Worm (Caenorhabditis elegans) whole organism, midembryonic: ENCODE results near the gene srt-48.

Source experiments
- T22C8.4 ChIP-seq: fragments of 200-800 bp; sonication (Bioruptor generic); IDR thresholded peaks from 2 replicates; pipeline ENCODE4 v1.3.6; 2022; ENCODE audit warnings: missing genetic modification characterization, missing compliant biosample characterization
- cog-1 ChIP-seq: sonication (generic microtip); optimal IDR thresholded peaks from 2 replicates; lab custom pipeline; 2016; ENCODE audit warnings: missing genetic modification characterization, missing compliant biosample characterization
- flt-1 ChIP-seq: fragments of 200-800 bp; sonication (Bioruptor generic); IDR thresholded peaks from 2 replicates; pipeline ENCODE4 v1.3.6; 2022; ENCODE audit warnings: missing genetic modification characterization, missing compliant biosample characterization
- klf-2 ChIP-seq: fragments of 200-800 bp; sonication (Bioruptor generic); conservative IDR thresholded peaks from 2 replicates; pipeline ENCODE4 v1.3.6; 2022; ENCODE audit warnings: missing genetic modification reagents, missing genetic modification characterization, missing compliant biosample characterization
- med-1 ChIP-seq: sonication (generic microtip); optimal IDR thresholded peaks from 2 replicates; lab custom pipeline; 2017; ENCODE audit warnings: missing genetic modification characterization, mild to moderate bottlenecking, missing compliant biosample characterization, antibody characterized with exemption, missing genetic modification reagents; ENCODE audit not compliant: insufficient read depth
- ref-1 ChIP-seq: fragments of 200-800 bp; sonication (Bioruptor generic); conservative IDR thresholded peaks from 2 replicates; pipeline ENCODE4 v1.3.6; 2022; ENCODE audit warnings: missing genetic modification reagents, missing genetic modification characterization, missing compliant biosample characterization
- tab-1 ChIP-seq: fragments of 200-800 bp; sonication (Bioruptor generic); IDR thresholded peaks from 2 replicates; pipeline ENCODE4 v1.3.6; 2022; ENCODE audit warnings: missing genetic modification characterization, missing compliant biosample characterization
- ztf-23 ChIP-seq: fragments of 200-800 bp; sonication (Bioruptor generic); IDR thresholded peaks from 2 replicates; pipeline ENCODE4 v1.3.6; 2022; ENCODE audit warnings: missing genetic modification reagents, missing genetic modification characterization, missing compliant biosample characterization
- ztf-29 ChIP-seq: fragments of 200-800 bp; sonication (Bioruptor generic); IDR thresholded peaks from 2 replicates; pipeline ENCODE4 v1.3.6; 2022; ENCODE audit warnings: missing genetic modification reagents, missing genetic modification characterization, missing compliant biosample characterization

The srt-48 gene

DNA sequence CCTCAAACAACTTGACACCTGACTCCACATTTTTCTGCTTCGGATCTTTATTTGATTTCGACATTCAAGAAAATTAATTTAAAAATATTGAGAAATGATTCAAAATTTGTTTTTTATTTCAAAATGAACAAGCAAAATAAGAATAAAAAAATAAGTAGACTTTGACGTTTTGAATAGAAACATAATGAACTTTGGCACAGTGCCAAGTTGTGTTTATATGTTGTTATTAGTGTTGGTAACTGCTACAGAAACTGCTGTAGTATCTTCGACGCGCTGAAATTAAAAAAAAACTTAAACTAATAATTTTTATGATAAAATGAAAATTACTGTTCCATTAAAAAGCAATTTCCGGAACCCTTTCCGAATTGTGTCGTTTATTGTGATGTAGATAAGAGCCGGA lies 3.1 kb downstream of the srt-48 start, which contains the start of gene Y41E3.18:
Gene Y41E3.18, minus strand, starts transcription at position 101 of the 400 bp plus-strand sequence.
- TF ChIP-seq med-1 (no peak), tab-1 (no peak), cog-1 (no peak), ztf-29 (no peak), T22C8.4 (GFP tag; lab: Robert Waterston, UW) (no peak), ref-1 (no peak), flt-1 (GFP tag; lab: Robert Waterston, UW) (no peak), ztf-23 (no peak), klf-2 (no peak)

DNA sequence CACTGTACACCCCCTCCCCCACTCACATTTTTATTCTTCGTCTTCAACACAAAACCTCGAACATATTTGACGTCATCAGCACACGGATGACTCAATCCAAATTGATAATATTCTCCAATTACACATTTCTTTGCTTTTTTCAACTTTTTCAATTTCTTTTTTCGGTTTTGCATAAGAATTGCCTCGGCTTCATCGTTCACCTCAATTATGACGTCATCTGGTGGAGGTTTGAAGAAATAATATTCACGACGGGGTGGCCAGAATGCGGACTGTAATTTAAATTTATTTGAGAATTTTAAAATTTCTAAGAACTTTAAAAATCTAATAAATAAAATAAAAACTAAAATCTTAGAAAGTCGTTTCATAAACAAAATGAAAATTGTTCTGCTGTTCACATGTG lies 4.9 kb downstream of the srt-48 start:
- TF ChIP-seq med-1 (no peak), cog-1 (no peak), klf-2 (no peak), ztf-29 (no peak), ztf-23 (no peak)

DNA sequence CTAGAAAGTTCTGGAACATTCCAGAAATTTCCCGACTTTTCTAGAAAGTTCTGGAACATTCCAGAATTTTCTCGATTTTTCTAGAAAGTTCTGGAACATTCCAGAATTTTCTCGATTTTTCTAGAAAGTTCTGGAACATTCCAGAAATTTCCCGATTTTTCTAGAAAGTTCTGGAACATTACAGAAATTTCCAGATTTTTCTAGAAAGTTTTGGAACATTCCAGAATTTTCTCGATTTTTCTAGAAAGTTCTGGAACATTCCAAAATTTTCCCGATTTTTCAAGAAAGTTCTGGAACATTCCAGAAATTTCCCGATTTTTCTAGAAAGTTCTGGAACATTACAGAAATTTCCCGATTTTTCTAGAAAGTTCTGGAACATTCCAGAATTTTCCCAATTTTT lies 9.6 kb downstream of the srt-48 start:
- TF ChIP-seq flt-1 (GFP tag; lab: Robert Waterston, UW), result peak; percentile 93

DNA sequence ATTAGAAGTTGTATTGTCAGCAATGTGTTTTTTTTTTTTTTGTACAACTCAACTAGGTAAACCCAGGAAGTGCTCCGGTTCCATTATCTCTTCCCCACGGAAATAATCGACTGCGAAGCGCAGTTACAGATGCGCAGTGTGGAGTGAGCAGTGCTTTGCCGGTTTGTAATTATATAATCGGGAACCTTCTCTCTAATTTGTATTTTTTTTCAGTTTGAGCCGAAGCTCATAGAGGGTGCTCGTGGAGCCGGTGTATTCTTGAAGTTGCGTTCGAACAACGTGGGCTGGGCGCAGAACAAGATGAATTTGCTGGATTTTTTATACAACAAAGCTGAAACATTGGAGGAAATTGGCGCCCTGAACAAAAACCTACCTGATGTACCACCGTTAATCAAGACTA lies 10.7 kb downstream of the srt-48 start, which contains the start of gene Y41E3.13:
Gene Y41E3.13, plus strand, starts transcription at position 301 of the 400 bp plus-strand sequence.
- TF ChIP-seq med-1 (no peak), cog-1 (no peak), T22C8.4 (GFP tag; lab: Robert Waterston, UW) (no peak), tab-1 (no peak)

DNA sequence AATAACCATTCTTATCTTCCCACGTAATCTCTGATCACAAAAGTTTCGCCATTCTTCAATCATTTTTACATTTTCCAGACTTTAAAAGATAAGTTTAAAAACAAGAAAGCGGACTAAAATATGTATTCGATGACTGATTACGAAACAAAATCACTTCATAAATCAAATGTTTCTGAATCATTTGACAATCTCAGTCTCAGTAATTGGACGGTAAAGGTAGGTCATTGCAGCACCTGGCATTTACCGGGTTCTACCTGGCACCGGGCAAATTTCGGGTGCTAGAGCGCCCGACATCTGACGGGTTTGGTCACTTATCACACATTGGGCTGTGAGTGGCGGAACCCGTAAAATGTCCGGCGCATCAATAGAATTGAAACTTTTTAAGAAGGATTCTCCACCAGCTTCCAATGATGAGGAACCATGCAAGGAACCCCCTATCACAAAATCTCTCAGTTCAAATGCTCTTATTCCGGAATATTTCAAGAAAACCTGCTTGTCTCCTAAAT lies 12.6 kb downstream of the srt-48 start, which contains the start of gene Y41E3.19:
Gene Y41E3.19, plus strand, starts transcription at position 51 of the 506 bp plus-strand sequence.
- TF ChIP-seq ztf-23, result no peak
- TF ChIP-seq ref-1, result no peak
- no peak for TF ChIP-seq ztf-29
- TF ChIP-seq flt-1 (GFP tag; lab: Robert Waterston, UW), result no peak
- no peak for TF ChIP-seq T22C8.4 (GFP tag; lab: Robert Waterston, UW)
- TF ChIP-seq med-1, result no peak
- TF ChIP-seq klf-2, result no peak
- no peak for TF ChIP-seq tab-1
- no peak for TF ChIP-seq cog-1

DNA sequence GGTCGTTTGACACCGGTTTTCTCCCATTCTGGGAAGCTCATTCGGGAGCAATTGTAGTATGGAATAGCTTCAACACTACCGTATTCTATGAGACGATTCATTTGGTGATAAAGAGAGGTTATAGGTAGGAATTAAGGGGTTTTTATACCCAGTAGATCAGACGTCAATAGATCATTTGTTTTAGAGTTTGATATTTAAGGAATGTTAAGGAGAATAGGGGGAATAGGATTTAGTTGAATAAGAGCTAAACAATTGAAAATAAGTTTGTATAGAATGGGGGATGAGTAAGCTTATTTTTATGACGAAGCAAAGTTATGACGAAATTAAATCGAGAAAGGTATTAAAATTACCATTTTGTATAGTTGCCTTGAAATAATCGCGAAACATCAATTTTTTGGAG lies 15.4 kb downstream of the srt-48 start, which contains the start of gene srt-47:
Gene srt-47, minus strand, starts transcription at position 101 of the 400 bp plus-strand sequence.
- TF ChIP-seq ztf-29, result no peak
- no peak for TF ChIP-seq ztf-23
- TF ChIP-seq klf-2, result no peak
- TF ChIP-seq tab-1, result no peak
- no peak for TF ChIP-seq cog-1
- TF ChIP-seq T22C8.4 (GFP tag; lab: Robert Waterston, UW), result no peak
- no peak for TF ChIP-seq med-1
- TF ChIP-seq ref-1, result no peak
- no peak for TF ChIP-seq flt-1 (GFP tag; lab: Robert Waterston, UW)

DNA sequence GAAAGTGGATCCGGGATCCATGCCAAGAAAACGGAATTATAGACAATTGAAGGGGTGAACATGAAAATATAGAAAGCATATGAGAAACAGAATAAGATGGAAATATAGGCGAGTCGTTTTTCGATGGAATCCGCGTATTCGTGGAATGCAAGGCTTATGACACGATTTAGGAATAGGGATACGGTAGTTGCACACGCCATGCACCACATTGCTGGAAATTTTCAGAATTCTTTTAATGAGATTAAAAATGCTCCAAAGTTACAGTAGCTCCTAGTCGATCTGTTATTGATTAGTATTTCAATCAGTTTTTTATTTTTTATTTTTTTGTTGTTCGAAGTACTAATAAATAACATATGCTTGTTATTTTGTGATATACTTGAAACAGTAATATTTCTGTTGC lies 17.7 kb downstream of the srt-48 start:
- TF ChIP-seq tab-1, result no peak
- TF ChIP-seq flt-1 (GFP tag; lab: Robert Waterston, UW), result no peak
- TF ChIP-seq ref-1, result no peak
- no peak for TF ChIP-seq ztf-29
- TF ChIP-seq cog-1, result no peak
- no peak for TF ChIP-seq med-1

DNA sequence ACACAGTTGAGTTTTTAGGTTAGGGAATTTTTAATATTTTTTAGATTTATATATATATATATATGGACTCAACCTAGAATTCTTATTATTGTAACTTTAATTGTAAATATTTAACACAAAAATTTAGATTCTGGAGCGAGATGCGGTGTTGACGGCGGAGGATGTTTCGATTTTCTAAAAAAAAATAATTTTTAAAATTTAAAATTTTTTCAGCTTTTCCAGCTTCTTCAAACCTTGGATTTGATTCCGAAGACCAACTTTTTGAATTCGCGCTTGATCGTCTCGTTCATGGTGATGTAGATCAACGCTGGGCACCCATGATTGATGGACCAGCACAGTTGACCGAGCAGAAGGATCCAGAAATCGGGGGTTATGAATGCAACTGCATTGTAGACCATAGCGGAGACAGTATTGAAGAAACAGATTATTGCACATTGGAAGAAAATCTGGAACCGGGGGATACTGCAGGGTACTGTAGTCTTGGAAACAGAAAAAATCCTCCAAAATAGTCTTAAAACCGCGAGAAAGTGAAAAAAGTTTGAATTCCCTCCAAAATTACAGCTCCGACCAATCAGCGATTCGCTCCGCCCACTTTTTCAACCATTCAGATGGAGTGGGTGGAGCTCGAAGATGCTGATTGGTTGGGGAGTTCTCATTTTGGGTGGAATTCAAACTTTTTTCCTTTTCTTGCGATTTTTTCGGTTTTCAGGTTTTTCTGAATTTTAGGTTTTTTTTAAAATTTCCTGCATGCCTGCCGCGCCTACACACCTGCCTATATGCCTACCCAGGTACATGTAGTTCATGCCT lies 19.2 kb downstream of the srt-48 start:
- TF ChIP-seq flt-1 (GFP tag; lab: Robert Waterston, UW) (peak; percentile 37; the same call in 1 of the 2 replicates), med-1 (no peak), klf-2 (0 out of 2 replicates have a peak, but pooled peaks have one; percentile 29)

DNA sequence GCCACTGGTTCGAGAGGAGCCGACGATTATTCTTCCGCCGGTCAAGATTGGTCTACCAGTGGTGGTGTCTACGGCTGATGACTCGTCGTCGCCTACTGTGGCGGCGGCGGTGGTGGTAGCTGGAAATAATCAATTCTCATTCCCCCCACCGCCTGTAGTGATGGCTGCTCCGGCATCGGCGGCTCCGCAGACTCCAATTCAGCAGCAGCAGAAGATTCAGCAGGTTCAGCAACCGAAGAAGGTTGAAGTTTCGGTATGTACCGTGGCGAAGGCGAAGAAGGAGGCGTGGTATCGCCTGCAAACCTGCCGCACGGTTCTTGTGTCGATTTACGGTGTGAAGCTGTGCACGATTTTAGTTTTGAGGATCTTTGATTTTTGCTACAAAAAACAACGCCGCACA lies 22.6 kb downstream of the srt-48 start:
- TF ChIP-seq klf-2 (no peak), cog-1 (no peak), ref-1 (no peak), ztf-29 (no peak), med-1 (no peak), tab-1 (no peak), flt-1 (GFP tag; lab: Robert Waterston, UW) (no peak), ztf-23 (no peak), T22C8.4 (GFP tag; lab: Robert Waterston, UW) (no peak)

DNA sequence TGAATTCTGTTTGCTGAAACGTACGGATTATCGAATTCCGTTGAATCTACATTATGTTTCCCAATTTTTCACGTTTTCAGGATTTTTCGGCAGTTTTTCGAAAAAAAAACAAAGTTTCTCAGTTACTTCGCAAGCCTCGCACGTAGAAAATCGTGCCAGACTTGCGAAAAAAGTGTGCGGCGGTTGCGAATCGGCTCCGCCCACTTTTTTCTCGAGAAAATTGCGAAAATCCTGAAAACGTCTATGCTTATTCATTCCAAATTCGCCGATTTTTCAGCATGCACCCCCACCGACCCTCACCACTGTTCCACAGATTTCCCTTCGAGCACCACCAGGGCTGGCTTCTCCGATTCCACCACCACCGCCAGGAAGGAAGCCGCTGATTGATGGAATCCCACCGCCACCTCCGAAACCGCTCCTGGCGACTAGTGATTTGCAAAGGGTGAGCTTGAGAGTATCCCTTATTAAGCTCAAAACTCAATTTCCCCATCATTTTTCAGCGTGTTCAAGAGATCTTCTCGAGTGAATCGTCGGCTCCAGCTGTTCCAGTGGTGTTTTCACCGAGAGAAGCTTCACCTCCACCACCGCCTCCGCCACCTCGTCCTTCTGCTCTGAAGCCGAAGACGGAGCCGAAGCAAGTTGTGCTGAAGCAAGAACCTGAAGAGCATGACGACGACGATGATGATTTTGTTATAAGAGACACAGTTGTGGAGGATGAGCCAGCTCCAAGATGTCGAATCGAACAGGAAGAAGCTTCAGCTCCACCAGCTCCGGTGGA lies 26.4 kb downstream of the srt-48 start:
- TF ChIP-seq klf-2 (no peak), med-1 (no peak), cog-1 (no peak), ztf-23 (no peak), ztf-29 (no peak), ref-1 (no peak), tab-1 (no peak), flt-1 (GFP tag; lab: Robert Waterston, UW) (no peak), T22C8.4 (GFP tag; lab: Robert Waterston, UW) (no peak)

DNA sequence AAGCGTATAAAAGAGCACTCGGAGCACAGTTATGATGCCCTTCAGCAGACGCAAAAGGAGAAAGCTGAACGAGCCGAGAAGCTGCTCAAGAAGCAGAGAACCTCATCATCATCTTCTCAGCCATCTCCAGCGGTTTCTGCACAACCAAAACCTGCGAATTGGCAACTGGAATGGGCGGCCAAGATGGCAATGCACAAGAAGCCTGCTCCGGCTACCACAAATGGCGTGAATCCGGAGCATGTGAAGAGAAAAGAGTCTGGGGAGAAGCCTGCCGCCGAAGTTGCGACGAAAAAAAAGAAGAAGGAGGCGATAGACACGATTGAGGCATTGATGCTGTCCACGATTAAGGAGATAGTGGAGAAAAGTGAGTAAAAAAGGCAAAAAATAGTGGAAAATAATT lies 27.6 kb downstream of the srt-48 start:
- no peak for TF ChIP-seq cog-1
- no peak for TF ChIP-seq med-1
- no peak for TF ChIP-seq flt-1 (GFP tag; lab: Robert Waterston, UW)
- no peak for TF ChIP-seq T22C8.4 (GFP tag; lab: Robert Waterston, UW)
